Worm (Caenorhabditis elegans): ENCODE results near the gene fbxb-29.
"Not testable (repeated sequence)": the region's sequence is repeated elsewhere in the genome, so short reads cannot be mapped to it uniquely, and the experiment has no call there.

The fbxb-29 gene

DNA sequence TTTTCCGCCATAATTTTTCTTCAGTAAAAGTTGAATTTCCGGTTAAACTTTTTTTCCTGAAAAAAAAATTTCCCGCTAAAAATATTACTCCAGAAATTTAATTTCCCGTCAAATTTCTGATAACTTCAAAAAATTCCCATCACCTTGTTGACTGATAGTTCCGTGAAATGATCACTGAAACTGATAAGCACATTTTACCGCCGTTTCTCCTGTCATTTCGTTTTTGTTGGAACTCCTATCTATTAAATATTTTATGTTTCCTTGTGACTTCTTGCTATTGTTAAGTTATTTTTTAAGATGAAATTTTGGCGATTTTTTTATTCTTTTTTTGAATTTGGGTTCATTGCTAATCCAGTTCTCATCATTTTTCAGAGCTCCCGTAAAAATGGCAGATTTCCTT lies 29.2 kb upstream of the fbxb-29 start, which contains the start of gene math-34:
Gene math-34, plus strand, starts transcription at position 371 of the 400 bp plus-strand sequence.
- TF ChIP-seq nhr-28 (tag; optimal IDR thresholded peaks at IDR 0.05), result peak; percentile 65
- no peak for TF ChIP-seq gei-8 (GFP tag; optimal IDR thresholded peaks at IDR 0.05)
- no peak for TF ChIP-seq ces-1 (GFP tag; optimal IDR thresholded peaks at IDR 0.05)
- peak; percentile 68 for TF ChIP-seq dmd-6 (GFP tag; IDR thresholded peaks at IDR 0.05)
- TF ChIP-seq nhr-77 (tag; optimal IDR thresholded peaks at IDR 0.05), result peak; percentile 41
- TF ChIP-seq unc-39 (tag; optimal IDR thresholded peaks at IDR 0.05), result no peak
- no peak for TF ChIP-seq lim-7 (GFP tag; IDR thresholded peaks at IDR 0.05)
- TF ChIP-seq tra-1 (GFP tag; IDR thresholded peaks at IDR 0.05), result 0 out of 2 replicates have a peak, but pooled peaks have one; percentile 23
- TF ChIP-seq hmg-1.1 (GFP tag; IDR thresholded peaks at IDR 0.05), result no peak
- TF ChIP-seq hlh-11 (tag; optimal IDR thresholded peaks at IDR 0.05), result no peak
- no peak for TF ChIP-seq zfp-3 (GFP tag; conservative IDR thresholded peaks at IDR 0.05)
- TF ChIP-seq zfp-2 (tag; optimal IDR thresholded peaks at IDR 0.05), result no peak
- peak; percentile 52 for TF ChIP-seq pqm-1 (tag; optimal IDR thresholded peaks at IDR 0.05)
- TF ChIP-seq daf-16 (GFP tag; optimal IDR thresholded peaks at IDR 0.05), result no peak
- TF ChIP-seq daf-16 (tag; optimal IDR thresholded peaks at IDR 0.05), result peak; percentile 68
- TF ChIP-seq hif-1 (tag; optimal IDR thresholded peaks at IDR 0.05), result no peak

DNA sequence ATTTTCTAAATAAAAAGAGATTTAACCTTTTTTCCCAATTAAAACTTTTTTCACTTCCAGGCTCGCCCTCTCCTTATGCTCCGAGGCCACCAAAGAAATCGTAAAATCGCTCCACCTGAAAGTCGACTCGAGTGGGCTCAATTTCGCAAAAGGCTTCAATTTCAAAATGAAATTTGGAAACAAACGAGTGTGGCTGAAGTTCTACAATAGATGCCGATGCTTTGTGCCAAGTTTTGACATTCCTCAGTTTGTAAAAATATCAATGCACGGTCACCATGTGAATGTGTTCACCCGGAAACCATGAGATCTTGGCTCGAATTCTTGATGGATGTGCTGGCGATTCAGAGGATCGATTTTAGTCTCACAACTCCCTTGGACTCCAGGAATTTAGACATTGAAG lies 27.3 kb upstream of the fbxb-29 start, which contains the start of gene M01D1.12:
Gene M01D1.12, plus strand, starts transcription at position 301 of the 400 bp plus-strand sequence.
- TF ChIP-seq attf-4 (tag; optimal IDR thresholded peaks at IDR 0.05) (no peak), nhr-28 (tag; optimal IDR thresholded peaks at IDR 0.05) (no peak), tag-97 (GFP tag; IDR thresholded peaks at IDR 0.05) (no peak), nhr-11 (tag; optimal IDR thresholded peaks at IDR 0.05) (no peak), lin-29 (GFP tag; IDR thresholded peaks at IDR 0.05) (no peak)

DNA sequence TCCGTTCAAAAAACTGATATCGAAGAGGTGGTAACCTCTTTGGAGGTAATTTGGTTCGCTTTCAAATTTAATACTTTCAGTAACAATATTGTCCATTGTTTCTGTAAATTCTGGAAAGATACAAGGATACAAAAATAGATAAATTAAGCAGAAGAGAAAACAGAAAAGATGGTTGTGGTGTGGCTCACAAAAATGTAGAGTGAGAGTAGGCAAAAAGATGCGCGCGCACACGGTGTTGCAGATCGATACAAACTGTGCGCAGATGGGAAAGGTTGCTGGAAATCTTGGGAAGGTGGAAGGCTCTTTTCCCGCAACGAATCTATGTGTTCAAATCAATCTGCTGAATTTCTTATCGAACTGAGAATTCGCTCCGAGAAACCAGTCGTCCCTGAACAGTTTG lies 25.3 kb upstream of the fbxb-29 start, which contains the start of gene btb-11:
Gene btb-11, minus strand, starts transcription at position 101 of the 400 bp plus-strand sequence.
- TF ChIP-seq daf-16 (GFP tag; optimal IDR thresholded peaks at IDR 0.05); daf-16 (tag; optimal IDR thresholded peaks at IDR 0.05); lin-13 (GFP tag; optimal IDR thresholded peaks at IDR 0.05); duxl-1 (tag; optimal IDR thresholded peaks at IDR 0.05; ENCODE audit: poor library complexity): not testable (repeated sequence)

DNA sequence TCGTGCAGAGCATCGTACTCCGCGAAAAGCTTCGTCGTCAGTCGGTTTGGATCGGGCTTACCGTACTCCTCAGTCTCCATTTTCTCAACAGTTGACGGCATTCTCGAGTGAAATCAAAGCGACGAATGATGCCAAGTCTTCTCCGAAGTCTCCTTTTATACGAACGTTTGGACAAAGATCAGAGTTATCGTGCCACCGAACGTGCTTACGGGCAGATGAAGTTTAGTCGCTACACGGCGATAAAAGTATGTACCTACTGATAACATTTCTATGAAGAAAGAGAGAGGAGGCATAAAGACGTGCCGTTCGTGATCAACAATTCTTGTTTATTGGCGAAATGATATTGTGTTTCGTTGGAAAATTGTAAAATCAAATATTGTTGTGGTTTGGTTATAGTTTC lies 7.0 kb upstream of the fbxb-29 start, which contains the start of gene F45D11.14:
Gene F45D11.14, minus strand, starts transcription at position 101 of the 400 bp plus-strand sequence.
- not testable (repeated sequence) for TF ChIP-seq T26A8.4 (GFP tag; IDR thresholded peaks at IDR 0.05); F10B5.3 (tag; optimal IDR thresholded peaks at IDR 0.05); unc-130 (GFP tag; optimal IDR thresholded peaks at IDR 0.05)

DNA sequence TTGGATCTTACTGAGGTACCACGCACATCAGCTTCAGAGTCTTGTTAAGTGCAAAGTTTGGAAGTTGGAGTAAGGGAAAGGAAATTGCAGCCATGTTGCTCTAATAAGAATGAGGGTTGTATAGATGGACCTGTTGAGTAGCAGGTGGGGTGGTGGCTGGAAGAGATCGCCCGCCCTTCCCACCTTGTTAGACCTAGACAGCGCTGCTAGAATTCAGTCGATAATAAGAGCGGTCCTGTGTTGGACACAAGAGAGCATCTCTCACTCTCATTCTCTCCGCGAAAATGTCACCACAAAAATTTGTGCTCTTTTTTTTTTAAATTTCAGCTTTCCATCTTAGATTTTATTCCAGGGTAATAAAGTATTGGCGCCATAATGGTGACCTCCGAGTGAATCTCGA lies 2.0 kb upstream of the fbxb-29 start, which contains the start of the genes fbxb-30 and F45D11.5:
Gene fbxb-30, minus strand, starts transcription at position 101 of the 400 bp plus-strand sequence.
Gene F45D11.5, plus strand, starts transcription at position 352 of the 400 bp plus-strand sequence.
- TF ChIP-seq nhr-41 (GFP tag; IDR thresholded peaks at IDR 0.05) (no peak), madf-9 (GFP tag; conservative IDR thresholded peaks at IDR 0.05) (no peak), mdt-29 (GFP tag; IDR thresholded peaks at IDR 0.05) (no peak), Y75B8A.6 (GFP tag; IDR thresholded peaks at IDR 0.05) (no peak), madf-5 (GFP tag; IDR thresholded peaks at IDR 0.05) (no peak), snpc-4 (tag; optimal IDR thresholded peaks at IDR 0.05) (no peak), mxl-2 (GFP tag; conservative IDR thresholded peaks at IDR 0.05) (no peak)

DNA sequence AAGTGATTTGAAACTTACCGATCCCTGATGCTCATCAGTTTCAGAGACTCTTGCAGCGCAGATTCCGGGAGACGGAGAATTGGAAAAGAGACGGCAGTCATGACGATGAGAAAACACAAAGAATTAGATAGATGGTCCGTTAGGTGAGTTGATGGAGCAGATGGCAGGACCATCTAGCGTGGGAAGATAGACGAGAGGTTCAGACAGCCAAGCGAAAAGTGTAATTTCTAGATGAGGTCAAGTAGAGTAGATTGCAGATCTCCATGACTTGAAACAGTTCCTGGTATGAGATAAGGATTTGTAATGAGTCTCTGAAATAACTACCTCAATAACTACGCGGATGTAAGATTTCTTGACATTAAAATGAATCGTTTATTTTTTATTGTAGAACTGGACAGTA lies 3.3 kb downstream of the fbxb-29 start, which contains the start of gene F45D11.11:
Gene F45D11.11, minus strand, starts transcription at position 101 of the 400 bp plus-strand sequence.
- TF ChIP-seq daf-8 (GFP tag; IDR thresholded peaks at IDR 0.05); skn-1 (tag; optimal IDR thresholded peaks at IDR 0.05); ztf-11 (tag; optimal IDR thresholded peaks at IDR 0.05): not testable (repeated sequence)
